Fruit fly (Drosophila melanogaster): ENCODE results near the gene Sh.
"Not testable (repeated sequence)": the region's sequence is repeated elsewhere in the genome, so short reads cannot be mapped to it uniquely, and the experiment has no call there.

Gene Sh

DNA sequence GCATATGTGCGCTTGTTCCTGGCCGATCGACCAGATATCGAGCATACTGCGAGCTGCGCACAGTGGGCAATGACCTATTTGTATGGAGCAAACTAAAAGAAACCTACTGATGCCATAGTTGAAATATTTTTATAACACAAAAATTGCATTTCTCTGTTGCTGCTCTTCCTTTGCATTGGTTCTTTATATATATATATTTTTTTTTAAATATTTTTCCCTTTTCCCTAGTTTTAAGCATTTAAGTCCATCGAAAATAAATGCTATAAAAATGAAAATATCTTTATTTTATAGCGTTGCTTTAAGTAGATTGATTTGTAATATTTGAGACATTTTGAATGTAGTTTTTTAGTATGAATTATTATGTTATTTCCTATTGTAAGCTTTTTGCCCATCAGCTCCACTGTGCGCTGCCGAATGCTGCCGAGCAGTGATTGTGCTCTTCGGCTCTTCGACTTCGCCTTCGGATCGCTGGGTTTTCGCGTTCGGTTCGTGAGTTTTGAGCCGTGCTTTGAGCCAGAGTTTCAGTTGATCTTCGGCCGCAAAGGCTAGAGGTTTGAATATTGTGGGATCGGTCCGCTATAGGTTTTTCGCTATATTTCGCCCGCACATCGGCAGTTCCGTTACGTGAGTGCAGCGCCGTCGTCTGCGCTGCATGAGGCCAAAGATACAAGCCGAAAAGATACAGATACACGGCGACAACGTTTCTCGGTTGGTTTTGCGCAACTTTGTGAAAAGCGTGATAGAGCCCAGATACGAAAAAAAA is 151.9 kb downstream of the Sh start, which contains the start of gene CG6847:
Gene CG6847 (plus strand): TSS at position 522 of the 763 bp plus-strand sequence.
- TF ChIP-seq toe (GFP tag; optimal IDR thresholded peaks at IDR 0.05), result peak; percentile 18
- no peak for TF ChIP-seq cic (GFP tag; optimal IDR thresholded peaks at IDR 0.05)
- no peak for TF ChIP-seq Mnt (GFP tag; optimal IDR thresholded peaks at IDR 0.05)
- peak; percentile 70 for TF ChIP-seq CG11617 (GFP tag; optimal IDR thresholded peaks at IDR 0.05)
- no peak for TF ChIP-seq Clk (GFP tag; optimal IDR thresholded peaks at IDR 0.05)
- no peak for TF ChIP-seq pad (GFP tag; optimal IDR thresholded peaks at IDR 0.05)
- TF ChIP-seq kay (GFP tag; ENCODE audit: borderline replicate concordance), result peak; percentile 30
- peak; percentile 37 for TF ChIP-seq tj (GFP tag; optimal IDR thresholded peaks at IDR 0.05)
- peak; percentile 59 for TF ChIP-seq ovo (GFP tag; optimal IDR thresholded peaks at IDR 0.05)
- TF ChIP-seq CG1620 (GFP tag; optimal IDR thresholded peaks at IDR 0.05), result no peak
- peak; percentile 32 for TF ChIP-seq CG33017 (tag; optimal IDR thresholded peaks at IDR 0.05)
- no peak for TF ChIP-seq cnc (optimal IDR thresholded peaks at IDR 0.05)
- no peak for TF ChIP-seq CG12768 (GFP tag; optimal IDR thresholded peaks at IDR 0.05)
- no peak for TF ChIP-seq Crg-1 (GFP tag; optimal IDR thresholded peaks at IDR 0.05)
- TF ChIP-seq CG14711 (tag; optimal IDR thresholded peaks at IDR 0.05), result no peak
- peak; percentile 61 for TF ChIP-seq bab1 (GFP tag; optimal IDR thresholded peaks at IDR 0.05)
- peak; percentile 36 for TF ChIP-seq CG5204 (GFP tag; optimal IDR thresholded peaks at IDR 0.05)
- no peak for TF ChIP-seq Hr96 (GFP tag; optimal IDR thresholded peaks at IDR 0.05)
- peak; percentile 15 for TF ChIP-seq CG7045 (GFP tag; optimal IDR thresholded peaks at IDR 0.05)
- peak; percentile 69 for TF ChIP-seq CG7101 (tag; optimal IDR thresholded peaks at IDR 0.05)

dm6 chrX:17910606-17910940 is 152.5 kb downstream of the Sh start:
- TF ChIP-seq pad (GFP tag; optimal IDR thresholded peaks at IDR 0.05) (no peak), CG12768 (GFP tag; optimal IDR thresholded peaks at IDR 0.05) (no peak), CG1620 (GFP tag; optimal IDR thresholded peaks at IDR 0.05) (no peak), CG11617 (GFP tag; optimal IDR thresholded peaks at IDR 0.05) (no peak)

DNA sequence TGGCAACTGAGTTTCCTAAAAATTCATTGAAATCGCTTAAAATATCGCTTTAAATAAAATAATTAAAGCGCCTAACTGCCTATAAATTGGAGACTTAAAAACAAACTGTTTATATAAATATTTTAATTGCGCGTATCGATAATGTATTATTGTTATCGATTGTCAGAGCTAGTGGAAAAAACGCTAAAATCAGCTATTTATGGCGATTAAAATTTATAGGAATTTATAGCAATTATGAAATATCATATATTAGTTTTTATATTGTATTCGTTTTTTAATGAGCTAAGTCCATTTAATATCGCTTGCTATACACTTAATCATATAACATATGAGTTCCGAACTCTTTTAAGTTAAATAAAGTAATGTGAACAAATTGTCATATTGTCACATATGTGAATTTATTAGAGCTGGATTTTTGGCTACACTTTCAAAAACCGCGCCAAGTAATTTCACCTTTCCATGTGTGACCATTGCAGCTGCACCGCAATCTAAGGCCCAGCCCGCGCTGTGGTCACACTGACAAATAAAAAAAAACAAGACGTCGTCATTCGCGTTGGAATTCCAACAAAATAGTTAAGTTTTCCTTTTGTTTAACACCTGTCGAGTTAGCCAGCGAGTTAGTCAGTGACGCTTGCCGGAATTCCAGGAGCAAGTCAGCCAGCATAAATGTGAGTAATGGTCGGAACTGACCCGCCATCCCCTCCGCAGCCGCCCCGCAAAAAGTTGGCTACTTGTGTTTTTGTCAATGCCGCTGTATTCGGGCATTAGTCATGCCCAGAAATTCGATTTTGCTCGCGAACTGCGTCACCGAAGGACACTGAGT is 155.7 kb downstream of the Sh start, which contains the start of the genes CG7772 and Vps4:
Gene CG7772 (minus strand): TSS at position 78 of the 823 bp plus-strand sequence.
Gene Vps4 (plus strand): TSS at position 509 of the 823 bp plus-strand sequence.
- TF ChIP-seq toe (GFP tag; optimal IDR thresholded peaks at IDR 0.05) (no peak), CG7045 (GFP tag; optimal IDR thresholded peaks at IDR 0.05) (no peak), CG5204 (GFP tag; optimal IDR thresholded peaks at IDR 0.05) (no peak), tj (GFP tag; optimal IDR thresholded peaks at IDR 0.05) (peak; percentile 72), kay (GFP tag; ENCODE audit: borderline replicate concordance) (peak; percentile 65), bab1 (GFP tag; optimal IDR thresholded peaks at IDR 0.05) (peak; percentile 11), cic (GFP tag; optimal IDR thresholded peaks at IDR 0.05) (no peak), CG14711 (tag; optimal IDR thresholded peaks at IDR 0.05) (no peak), Hr96 (GFP tag; optimal IDR thresholded peaks at IDR 0.05) (no peak), cnc (optimal IDR thresholded peaks at IDR 0.05) (no peak), CG33017 (tag; optimal IDR thresholded peaks at IDR 0.05) (no peak), Mnt (GFP tag; optimal IDR thresholded peaks at IDR 0.05) (peak; percentile 24), Clk (GFP tag; optimal IDR thresholded peaks at IDR 0.05) (no peak), CG1620 (GFP tag; optimal IDR thresholded peaks at IDR 0.05) (no peak)

DNA sequence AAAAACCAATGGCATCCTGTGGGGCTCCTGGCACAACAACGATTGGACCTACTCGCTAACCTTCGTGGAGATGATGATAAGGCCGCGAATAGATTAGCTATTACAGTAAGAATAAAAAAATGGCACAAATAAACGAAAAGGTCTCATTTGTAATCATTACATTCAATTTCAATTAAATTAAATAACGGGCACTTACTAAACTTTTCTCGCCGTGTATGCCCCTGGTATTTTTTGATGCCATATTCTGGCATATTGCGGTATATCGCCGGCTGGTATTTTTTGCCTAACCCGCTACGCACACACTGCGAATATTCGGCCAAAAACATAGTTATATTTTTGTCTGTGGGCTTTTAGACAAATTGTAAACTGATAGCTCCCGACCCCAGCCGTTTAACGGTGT is 163.6 kb downstream of the Sh start, which contains the start of gene Gss2:
Gene Gss2 (plus strand): TSS at position 301 of the 400 bp plus-strand sequence.
- not testable (repeated sequence) for TF ChIP-seq Hr96, pad, ovo (GFP tag; optimal IDR thresholded peaks at IDR 0.05)

dm6 chrX:17889247-17889646 is 173.8 kb downstream of the Sh start, which contains the start of gene Gss1:
Gene Gss1 (plus strand): TSS chrX:17889547.
- TF ChIP-seq CG12768 (GFP tag; optimal IDR thresholded peaks at IDR 0.05); CG33017 (tag; optimal IDR thresholded peaks at IDR 0.05); Crg-1 (GFP tag; optimal IDR thresholded peaks at IDR 0.05): not testable (repeated sequence)

- TF ChIP-seq toe (GFP tag; optimal IDR thresholded peaks at IDR 0.05) (no peak), Clk (GFP tag; optimal IDR thresholded peaks at IDR 0.05) (no peak), ovo (GFP tag; optimal IDR thresholded peaks at IDR 0.05) (no peak), cic (GFP tag; optimal IDR thresholded peaks at IDR 0.05) (no peak), CG11617 (GFP tag; optimal IDR thresholded peaks at IDR 0.05) (no peak), CG1620 (GFP tag; optimal IDR thresholded peaks at IDR 0.05) (no peak), pad (GFP tag; optimal IDR thresholded peaks at IDR 0.05) (no peak), CG5204 (GFP tag; optimal IDR thresholded peaks at IDR 0.05) (no peak), bab1 (GFP tag; optimal IDR thresholded peaks at IDR 0.05) (no peak), cnc (optimal IDR thresholded peaks at IDR 0.05) (no peak), Mnt (GFP tag; optimal IDR thresholded peaks at IDR 0.05) (no peak), Hr96 (GFP tag; optimal IDR thresholded peaks at IDR 0.05) (no peak), CG7045 (GFP tag; optimal IDR thresholded peaks at IDR 0.05) (no peak), CG7101 (tag; optimal IDR thresholded peaks at IDR 0.05) (no peak), kay (GFP tag; ENCODE audit: borderline replicate concordance) (no peak), tj (GFP tag; optimal IDR thresholded peaks at IDR 0.05) (no peak), Crg-1 (GFP tag; optimal IDR thresholded peaks at IDR 0.05) (no peak), CG12768 (GFP tag; optimal IDR thresholded peaks at IDR 0.05) (no peak)
Observed at dm6 chrX:17887877-17888276, 175.2 kb downstream of the Sh start, which contains the start of gene CG6788. Gene CG6788 (plus strand): TSS chrX:17888177.
